Fruit fly (Drosophila melanogaster) whole organism, wandering third instar larva: Measurements from ENCODE around the gene lmgB.

Experiments
- Abd-B ChIP-seq: fragments of >200 bp; optimal IDR thresholded peaks from 2 replicates; lab custom pipeline; 2017; ENCODE audit warnings: missing biosample characterization, missing genetic modification characterization
- CG32264 ChIP-seq: fragments of 200-800 bp; sonication (Bioruptor generic); optimal IDR thresholded peaks from 2 replicates; lab custom pipeline; 2016; ENCODE audit warnings: missing biosample characterization, missing genetic modification characterization
- CG9705 ChIP-seq: fragments of 200-800 bp; sonication (Bioruptor generic); optimal IDR thresholded peaks from 2 replicates; lab custom pipeline; 2018; ENCODE audit warnings: missing biosample characterization, mild to moderate bottlenecking, missing genetic modification characterization
- CrebA ChIP-seq: fragments of 200-800 bp; sonication (Bioruptor generic); optimal IDR thresholded peaks from 2 replicates; lab custom pipeline; 2016; ENCODE audit warnings: missing biosample characterization, mild to moderate bottlenecking, missing genetic modification characterization, borderline replicate concordance
- Dfd ChIP-seq: fragments of >200 bp; optimal IDR thresholded peaks from 2 replicates; lab custom pipeline; 2017; ENCODE audit warnings: missing biosample characterization, missing genetic modification characterization
- Dif ChIP-seq: fragments of 200-275, 200-300 bp; sonication (Bioruptor generic); optimal IDR thresholded peaks from 2 replicates; lab custom pipeline; 2018; ENCODE audit warnings: missing biosample characterization, missing genetic modification characterization; ENCODE audit not compliant: partially characterized antibody
- GATAd ChIP-seq: sonication (Bioruptor generic); optimal IDR thresholded peaks from 2 replicates; lab custom pipeline; 2016; ENCODE audit warnings: missing biosample characterization, missing genetic modification characterization
- HLH106 ChIP-seq: fragments of 200-800 bp; optimal IDR thresholded peaks from 3 replicates; lab custom pipeline; 2019; ENCODE audit warnings: missing biosample characterization, mild to moderate bottlenecking, missing genetic modification characterization, moderate library complexity
- Hnf4 ChIP-seq: fragments of 200-800 bp; sonication (Bioruptor generic); optimal IDR thresholded peaks from 2 replicates; lab custom pipeline; 2016; ENCODE audit warnings: missing biosample characterization, mild to moderate bottlenecking, missing genetic modification characterization
- Hr78 ChIP-seq: fragments of >200 bp; optimal IDR thresholded peaks from 2 replicates; lab custom pipeline; 2017; ENCODE audit warnings: missing biosample characterization, missing genetic modification characterization
- Hr83 ChIP-seq: fragments of 200-300 bp; sonication (Bioruptor generic); optimal IDR thresholded peaks from 2 replicates; lab custom pipeline; 2016; ENCODE audit warnings: missing biosample characterization, mild to moderate bottlenecking, missing genetic modification characterization, moderate library complexity; ENCODE audit not compliant: poor library complexity, severe bottlenecking
- Jra ChIP-seq: sonication (Bioruptor generic); optimal IDR thresholded peaks from 2 replicates; lab custom pipeline; 2016; ENCODE audit warnings: missing biosample characterization, missing genetic modification characterization
- Mio ChIP-seq: sonication (Bioruptor generic); optimal IDR thresholded peaks from 2 replicates; lab custom pipeline; 2016; ENCODE audit warnings: missing biosample characterization, missing genetic modification characterization
- Myc ChIP-seq: fragments of >200 bp; optimal IDR thresholded peaks from 2 replicates; lab custom pipeline; 2017
- N ChIP-seq: fragments of >200 bp; optimal IDR thresholded peaks from 2 replicates; lab custom pipeline; 2018; ENCODE audit warnings: missing biosample characterization, missing external identifiers, missing genetic modification characterization
- OdsH ChIP-seq: fragments of 200-800 bp; sonication (Bioruptor generic); optimal IDR thresholded peaks from 2 replicates; lab custom pipeline; 2016; ENCODE audit warnings: missing biosample characterization, mild to moderate bottlenecking, missing genetic modification characterization
- Rel ChIP-seq, 2 experiments: fragments of 200-800 bp; sonication (Bioruptor generic) in 1 of 2; optimal IDR thresholded peaks; 2 replicates in 1 of 2; 3 replicates in 1 of 2; lab custom pipeline; 2016 to 2019; ENCODE audit warnings: mild to moderate bottlenecking in 2 of 2, missing biosample characterization in 2 of 2, missing genetic modification characterization in 2 of 2, moderate library complexity in 1 of 2
- Sp1 ChIP-seq: fragments of 200-800 bp; sonication (Bioruptor generic); optimal IDR thresholded peaks from 3 replicates; lab custom pipeline; 2019; ENCODE audit warnings: missing biosample characterization, mild to moderate bottlenecking, missing genetic modification characterization, moderate library complexity
- Vsx2 ChIP-seq: fragments of 200-300, 225-300 bp; sonication (Bioruptor generic); optimal IDR thresholded peaks from 2 replicates; lab custom pipeline; 2018; ENCODE audit warnings: missing biosample characterization, missing genetic modification characterization; ENCODE audit not compliant: partially characterized antibody
- br ChIP-seq: fragments of 200-800 bp; sonication (Bioruptor generic); optimal IDR thresholded peaks from 2 replicates; lab custom pipeline; 2016; ENCODE audit warnings: missing biosample characterization, missing genetic modification characterization
- brk ChIP-seq: fragments of 200-800 bp; sonication (Bioruptor generic); optimal IDR thresholded peaks from 2 replicates; lab custom pipeline; 2016; ENCODE audit warnings: missing biosample characterization, mild to moderate bottlenecking, missing genetic modification characterization
- dl ChIP-seq, 2 experiments: fragments of 175-275, 200-275 bp in 1 of 2; fragments of 200-275 bp in 1 of 2; sonication (Bioruptor generic); optimal IDR thresholded peaks; lab custom pipeline; 2018; ENCODE audit warnings: mild to moderate bottlenecking in 2 of 2, missing biosample characterization in 2 of 2, missing genetic modification characterization in 2 of 2, moderate library complexity in 2 of 2; ENCODE audit not compliant: partially characterized antibody in 2 of 2, insufficient read depth in 1 of 2
- dmrt93B ChIP-seq: fragments of 200-800 bp; sonication (Bioruptor generic); optimal IDR thresholded peaks from 2 replicates; lab custom pipeline; 2018; ENCODE audit warnings: missing biosample characterization, mild to moderate bottlenecking, missing genetic modification characterization
- dsf ChIP-seq: sonication (Bioruptor generic); optimal IDR thresholded peaks from 2 replicates; lab custom pipeline; 2016; ENCODE audit warnings: missing biosample characterization, missing genetic modification characterization, borderline replicate concordance
- ey ChIP-seq: fragments of 200-800 bp; sonication (Bioruptor generic); optimal IDR thresholded peaks from 2 replicates; lab custom pipeline; 2016; ENCODE audit warnings: missing biosample characterization, missing genetic modification characterization
- foxo ChIP-seq, 2 experiments: fragments of 200-800 bp; sonication (Bioruptor generic); optimal IDR thresholded peaks; 2 replicates in 1 of 2; 3 replicates in 1 of 2; lab custom pipeline; 2016 to 2017; ENCODE audit warnings: missing biosample characterization in 2 of 2, missing genetic modification characterization in 2 of 2
- fru ChIP-seq: fragments of 200-800 bp; sonication (Bioruptor generic); optimal IDR thresholded peaks from 3 replicates; lab custom pipeline; 2016; ENCODE audit warnings: missing biosample characterization, mild to moderate bottlenecking, missing genetic modification characterization
- h ChIP-seq: fragments of 200-800 bp; sonication (Bioruptor generic); optimal IDR thresholded peaks from 3 replicates; lab custom pipeline; 2016; ENCODE audit warnings: missing biosample characterization, mild to moderate bottlenecking, missing genetic modification characterization
- jim ChIP-seq: fragments of 175-275, 200-325 bp; sonication (Bioruptor generic); optimal IDR thresholded peaks from 2 replicates; lab custom pipeline; 2016; ENCODE audit warnings: missing biosample characterization, mild to moderate bottlenecking, missing genetic modification characterization
- lola ChIP-seq: fragments of >200 bp; optimal IDR thresholded peaks from 2 replicates; lab custom pipeline; 2017; ENCODE audit warnings: missing biosample characterization, missing genetic modification characterization
- pan ChIP-seq: fragments of >200 bp; optimal IDR thresholded peaks from 2 replicates; lab custom pipeline; 2017
- psq ChIP-seq: fragments of 200-800 bp; sonication (Bioruptor generic); optimal IDR thresholded peaks from 3 replicates; lab custom pipeline; 2017; ENCODE audit warnings: missing biosample characterization, mild to moderate bottlenecking, missing genetic modification characterization, moderate library complexity
- rgr ChIP-seq: fragments of 200-800 bp; sonication (Bioruptor generic); optimal IDR thresholded peaks from 3 replicates; lab custom pipeline; 2016; ENCODE audit warnings: missing biosample characterization, mild to moderate bottlenecking, missing genetic modification characterization
- sage ChIP-seq: fragments of 200-800 bp; sonication (Bioruptor generic); optimal IDR thresholded peaks from 2 replicates; lab custom pipeline; 2016; ENCODE audit warnings: missing biosample characterization, mild to moderate bottlenecking, missing genetic modification characterization
- sv ChIP-seq: fragments of 200-800 bp; sonication (Bioruptor generic); optimal IDR thresholded peaks from 3 replicates; lab custom pipeline; 2016; ENCODE audit warnings: missing biosample characterization, missing genetic modification characterization
- tai ChIP-seq: sonication (Bioruptor generic); optimal IDR thresholded peaks from 2 replicates; lab custom pipeline; 2016; ENCODE audit warnings: missing biosample characterization, missing genetic modification characterization
- usp ChIP-seq: fragments of >200 bp; optimal IDR thresholded peaks from 2 replicates; lab custom pipeline; 2017; ENCODE audit warnings: missing biosample characterization, missing genetic modification characterization
- woc ChIP-seq: sonication (Bioruptor generic); optimal IDR thresholded peaks from 2 replicates; lab custom pipeline; 2016; ENCODE audit warnings: missing biosample characterization, mild to moderate bottlenecking, missing genetic modification characterization

The lmgB gene

DNA sequence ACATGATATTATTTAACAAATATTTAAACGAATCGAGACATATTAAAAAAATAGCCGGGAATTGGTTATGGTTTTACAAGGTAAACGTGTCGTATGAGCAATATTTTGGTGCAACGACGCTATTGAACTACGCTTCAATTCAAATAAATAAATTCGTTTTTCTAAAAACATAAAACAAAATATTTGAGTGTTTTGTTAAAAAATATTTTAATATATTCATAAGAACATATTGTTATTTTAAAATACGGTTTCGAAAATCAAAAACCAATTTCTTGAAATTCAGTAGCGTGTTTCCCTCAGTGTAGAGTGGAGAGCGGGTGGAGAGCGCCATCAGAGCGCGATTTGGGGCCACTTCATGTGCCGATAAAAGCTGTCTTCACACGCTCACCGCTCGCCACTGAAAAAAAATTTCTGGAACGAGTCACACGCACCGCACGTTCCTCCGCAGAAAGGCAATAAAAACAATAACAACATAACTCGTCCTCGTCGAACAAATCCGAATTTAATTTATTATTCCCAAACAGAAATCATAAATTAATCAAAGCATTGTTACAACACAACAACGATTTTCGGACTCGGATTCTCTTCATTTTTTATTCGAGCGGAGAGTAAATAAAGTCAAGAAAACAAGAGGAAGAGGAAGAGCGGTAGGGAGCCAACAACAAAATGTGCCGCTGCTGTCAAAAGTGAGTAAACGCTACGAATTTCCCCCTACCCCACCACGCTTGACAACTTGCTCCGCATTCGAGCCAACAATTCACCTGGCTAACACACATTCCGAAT lies 7.2 kb upstream of the lmgB start (continued):
- TF ChIP-seq GATAd (GFP tag; lab: Kevin White, UChicago) (no peak), h (GFP tag; lab: Kevin White, UChicago) (peak; percentile 60), Vsx2 (GFP tag; lab: Kevin White, UChicago) (no peak), rgr (GFP tag; lab: Kevin White, UChicago) (peak; percentile 82), br (peak; percentile 65), brk (GFP tag; lab: Kevin White, UChicago) (peak; percentile 79), woc (GFP tag; lab: Kevin White, UChicago) (peak; percentile 64), CrebA (GFP tag; lab: Kevin White, UChicago) (peak; percentile 23), ey (GFP tag; lab: Kevin White, UChicago) (peak; percentile 66)

DNA sequence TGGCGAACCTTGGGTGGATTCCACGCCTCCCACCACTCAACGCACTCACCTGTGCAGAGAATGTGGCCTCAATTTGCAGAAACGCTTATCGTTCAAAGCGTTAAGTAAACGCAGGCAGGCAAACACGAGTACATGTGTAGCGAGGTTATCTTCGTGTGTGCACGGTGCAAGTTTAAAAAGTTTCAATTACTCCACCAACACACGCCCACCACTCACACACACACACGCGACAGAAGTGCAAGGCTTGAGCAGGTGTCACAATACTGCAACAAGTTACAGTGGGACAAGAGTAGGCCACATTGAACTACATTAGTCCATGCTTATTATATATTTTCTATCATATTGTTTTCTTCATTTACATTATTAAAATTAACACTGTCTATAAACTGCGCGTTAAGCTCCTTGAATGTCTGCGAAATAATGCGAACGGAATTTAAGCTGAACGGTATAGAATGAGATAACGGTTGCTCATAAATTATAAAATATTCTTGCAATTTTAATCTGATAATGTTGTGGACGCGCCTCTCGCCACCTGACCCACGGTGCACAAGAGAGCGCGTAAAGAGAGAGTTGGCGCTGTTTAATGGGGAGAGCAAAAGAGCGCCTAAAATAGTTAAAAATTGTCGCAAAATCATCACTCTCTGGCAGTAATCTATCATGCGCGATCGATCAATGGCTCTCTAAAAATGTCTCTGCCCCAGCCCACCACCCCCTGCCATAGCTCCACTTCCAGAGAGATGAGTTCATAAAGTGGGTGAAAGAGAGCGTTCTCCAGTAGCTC lies 6.3 kb upstream of the lmgB start:
- TF ChIP-seq GATAd (GFP tag; lab: Kevin White, UChicago) (peak; percentile 32), dl (GFP tag; optimal IDR thresholded peaks at IDR 0.05; lab: Kevin White, UChicago; ENCODE audit: insufficient read depth in 1 of 2, partially characterized antibody in 2 of 2) (peak; percentile 86 to 87), sage (GFP tag; lab: Kevin White, UChicago) (peak; percentile 93), OdsH (GFP tag; lab: Kevin White, UChicago) (peak; percentile 95), N (peak; percentile 12), Rel (GFP tag; optimal IDR thresholded peaks at IDR 0.05; lab: Kevin White, UChicago) (peak; percentile 92), Rel (tag; optimal IDR thresholded peaks at IDR 0.05; lab: Kevin White, UChicago) (peak; percentile 77), Mio (GFP tag; lab: Kevin White, UChicago) (peak; percentile 80), br (peak; percentile 97), Myc (lab: Kevin White, UChicago) (no peak), dmrt93B (GFP tag; lab: Kevin White, UChicago) (peak; percentile 95), Dif (peak; percentile 80), tai (GFP tag; lab: Kevin White, UChicago) (peak; percentile 88), jim (no peak), dsf (peak; percentile 66), fru (GFP tag; lab: Kevin White, UChicago) (peak; percentile 96), CG9705 (GFP tag; lab: Kevin White, UChicago) (peak; percentile 92), rgr (GFP tag; lab: Kevin White, UChicago) (peak; percentile 95), Hnf4 (peak; percentile 90), pan (lab: Kevin White, UChicago) (no peak), psq (peak; percentile 83), Sp1 (GFP tag; lab: Kevin White, UChicago) (peak; percentile 95), Hr78 (GFP tag; lab: Kevin White, UChicago) (no peak), Vsx2 (GFP tag; lab: Kevin White, UChicago) (peak; percentile 57), HLH106 (tag; lab: Kevin White, UChicago) (peak; percentile 97), h (GFP tag; lab: Kevin White, UChicago) (peak; percentile 98), Hr83 (GFP tag; lab: Kevin White, UChicago) (peak; percentile 93), woc (GFP tag; lab: Kevin White, UChicago) (peak; percentile 91), foxo (GFP tag; optimal IDR thresholded peaks at IDR 0.05; lab: Kevin White, UChicago) (peak; percentile 87 to 95), usp (GFP tag; lab: Kevin White, UChicago) (no peak), lola (GFP tag; lab: Kevin White, UChicago) (no peak), Jra (GFP tag; lab: Kevin White, UChicago) (peak; percentile 84), sv (peak; percentile 77), Dfd (peak; percentile 71), Abd-B (no peak), CG32264 (peak; percentile 83), ey (GFP tag; lab: Kevin White, UChicago) (peak; percentile 94), brk (GFP tag; lab: Kevin White, UChicago) (peak; percentile 90), CrebA (GFP tag; lab: Kevin White, UChicago) (peak; percentile 91)
